Worm (Caenorhabditis elegans) whole organism, early embryonic: Measurements from ENCODE around the gene T13C2.3.

Source experiments
- flt-1 ChIP-seq: fragments of 200-800 bp; sonication (Bioruptor generic); IDR thresholded peaks from 2 replicates; pipeline ENCODE4 v1.3.6; 2022; ENCODE audit warnings: missing genetic modification characterization, missing compliant biosample characterization
- hmbx-1 ChIP-seq: sonication (generic microtip); optimal IDR thresholded peaks from 2 replicates; lab custom pipeline; 2016; ENCODE audit warnings: mild to moderate bottlenecking, missing genetic modification characterization, missing compliant biosample characterization

- TF ChIP-seq flt-1 (GFP tag; lab: Robert Waterston, UW) (no peak), hmbx-1 (tag; lab: Kevin White, UChicago) (no peak)
Measured at ce11 chrII:6781231-6781630, 7.8 kb upstream of the T13C2.3 start.
